Fruit fly (Drosophila melanogaster): ENCODE data around the gene Tim9a.
A peak's percentile ranks its signal among the peaks of the same experiment; 100 is the strongest.

dm6 chrX:13370826-13371703 is 13.9 kb upstream of the Tim9a start:
- TF ChIP-seq CG5204 (GFP tag; optimal IDR thresholded peaks at IDR 0.05) (no peak), Crg-1 (GFP tag; optimal IDR thresholded peaks at IDR 0.05) (peak; percentile 37), kay (GFP tag; ENCODE audit: borderline replicate concordance) (peak; percentile 72), Hr96 (GFP tag; optimal IDR thresholded peaks at IDR 0.05) (no peak), toe (GFP tag; optimal IDR thresholded peaks at IDR 0.05) (peak; percentile 6), bab1 (GFP tag; optimal IDR thresholded peaks at IDR 0.05) (peak; percentile 53), CG7045 (GFP tag; optimal IDR thresholded peaks at IDR 0.05) (no peak), pad (GFP tag; optimal IDR thresholded peaks at IDR 0.05) (no peak), CG12768 (GFP tag; optimal IDR thresholded peaks at IDR 0.05) (peak; percentile 25), ovo (GFP tag; optimal IDR thresholded peaks at IDR 0.05) (no peak), CG33017 (tag; optimal IDR thresholded peaks at IDR 0.05) (no peak), CG11617 (GFP tag; optimal IDR thresholded peaks at IDR 0.05) (peak; percentile 35), Clk (GFP tag; optimal IDR thresholded peaks at IDR 0.05) (no peak), CG14711 (tag; optimal IDR thresholded peaks at IDR 0.05) (peak; percentile 27)
